Worm (Caenorhabditis elegans) whole organism, young adult: ENCODE data around the gene srx-42.

ENCODE experiments used
- D2030.7 ChIP-seq: fragments of 200-800 bp; sonication (Bioruptor generic); IDR thresholded peaks from 2 replicates; pipeline ENCODE4 v1.3.6; 2022; ENCODE audit warnings: missing genetic modification reagents, missing genetic modification characterization, missing compliant biosample characterization
- F23B12.7 ChIP-seq: sonication (generic microtip); optimal IDR thresholded peaks from 2 replicates; lab custom pipeline; 2017; ENCODE audit warnings: missing genetic modification characterization, mild to moderate bottlenecking, missing compliant biosample characterization, antibody characterized with exemption, moderate library complexity; ENCODE audit not compliant: insufficient read depth
- F33H1.4 ChIP-seq: fragments of 200-800 bp; sonication (Bioruptor generic); IDR thresholded peaks from 2 replicates; pipeline ENCODE4 v1.3.6; 2022; ENCODE audit warnings: missing genetic modification reagents, missing genetic modification characterization, missing compliant biosample characterization
- F55B11.4 ChIP-seq: sonication (generic microtip); optimal IDR thresholded peaks from 2 replicates; lab custom pipeline; 2016; ENCODE audit warnings: missing compliant biosample characterization, missing genetic modification characterization, borderline replicate concordance; ENCODE audit not compliant: insufficient read depth
- F57A8.1 ChIP-seq: fragments of 200-800 bp; sonication (Bioruptor generic); optimal IDR thresholded peaks from 2 replicates; lab custom pipeline; 2018; ENCODE audit warnings: mild to moderate bottlenecking, missing genetic modification characterization, moderate library complexity, missing compliant biosample characterization
- K11D2.4 ChIP-seq: fragments of 200-800 bp; sonication (Bioruptor generic); IDR thresholded peaks from 2 replicates; pipeline ENCODE4 v1.3.6; 2022; ENCODE audit warnings: missing genetic modification reagents, missing genetic modification characterization, missing compliant biosample characterization
- K12H6.12 ChIP-seq: fragments of 200-800 bp; sonication (Bioruptor generic); optimal IDR thresholded peaks from 2 replicates; lab custom pipeline; 2018; ENCODE audit warnings: mild to moderate bottlenecking, missing genetic modification characterization, missing compliant biosample characterization
- T07F8.4 ChIP-seq: sonication (generic microtip); optimal IDR thresholded peaks from 2 replicates; lab custom pipeline; 2016; ENCODE audit warnings: mild to moderate bottlenecking, missing genetic modification characterization, moderate library complexity, missing compliant biosample characterization
- Y56A3A.18 ChIP-seq: fragments of 200-800 bp; sonication (Bioruptor generic); IDR thresholded peaks from 2 replicates; pipeline ENCODE4 v1.3.6; 2022; ENCODE audit warnings: missing genetic modification reagents, missing genetic modification characterization, missing compliant biosample characterization
- ZK185.1 ChIP-seq: sonication (generic microtip); optimal IDR thresholded peaks from 2 replicates; lab custom pipeline; 2016; ENCODE audit warnings: mild to moderate bottlenecking, missing genetic modification characterization, missing compliant biosample characterization; ENCODE audit not compliant: poor library complexity, severe bottlenecking
- aptf-2 ChIP-seq: fragments of 200-800 bp; sonication (Bioruptor generic); conservative IDR thresholded peaks from 2 replicates; pipeline ENCODE4 v1.3.6; 2022; ENCODE audit warnings: missing genetic modification reagents, missing genetic modification characterization, missing compliant biosample characterization
- aptf-3 ChIP-seq: fragments of 200-800 bp; sonication (Bioruptor generic); IDR thresholded peaks from 2 replicates; pipeline ENCODE4 v1.3.6; 2022; ENCODE audit warnings: missing genetic modification characterization, missing compliant biosample characterization
- ceh-40 ChIP-seq: fragments of 200-800 bp; sonication (Bioruptor generic); IDR thresholded peaks from 2 replicates; pipeline ENCODE4 v1.3.6; 2022; ENCODE audit warnings: missing genetic modification characterization, missing compliant biosample characterization
- efl-1 ChIP-seq: fragments of 150-350 bp; optimal IDR thresholded peaks from 2 replicates; lab custom pipeline; 2014; ENCODE audit warnings: missing biosample characterization, missing genetic modification reagents, missing genetic modification characterization
- egl-18 ChIP-seq: fragments of 200-800 bp; sonication (Bioruptor generic); IDR thresholded peaks from 2 replicates; pipeline ENCODE4 v1.3.6; 2022; ENCODE audit warnings: missing genetic modification reagents, missing genetic modification characterization, missing compliant biosample characterization
- egrh-3 ChIP-seq: fragments of 200-800 bp; sonication (Bioruptor generic); IDR thresholded peaks from 2 replicates; pipeline ENCODE4 v1.3.6; 2022; ENCODE audit warnings: missing genetic modification reagents, missing genetic modification characterization, missing compliant biosample characterization
- hlh-26 ChIP-seq: fragments of 200-800 bp; sonication (Bioruptor generic); conservative IDR thresholded peaks from 2 replicates; pipeline ENCODE4 v1.3.6; 2022; ENCODE audit warnings: missing genetic modification reagents, missing genetic modification characterization, missing compliant biosample characterization
- hsf-1 ChIP-seq: fragments of 200-800 bp; sonication (Bioruptor generic); IDR thresholded peaks from 2 replicates; pipeline ENCODE4 v1.3.6; 2022; ENCODE audit warnings: missing genetic modification reagents, missing genetic modification characterization, missing compliant biosample characterization
- lin-35 ChIP-seq, 3 experiments: fragments of 150-350 bp in 2 of 3; sonication (generic microtip) in 1 of 3; optimal IDR thresholded peaks; 2 replicates each; lab custom pipeline; 2014 to 2018; ENCODE audit warnings: missing biosample characterization in 3 of 3, missing genetic modification characterization in 3 of 3, missing genetic modification reagents in 3 of 3
- lin-40 ChIP-seq: sonication (generic microtip); optimal IDR thresholded peaks from 2 replicates; lab custom pipeline; 2016; ENCODE audit warnings: missing genetic modification characterization, mild to moderate bottlenecking, missing compliant biosample characterization, missing genotype, missing genetic modification reagents
- lsl-1 ChIP-seq: fragments of 200-800 bp; sonication (Bioruptor generic); optimal IDR thresholded peaks from 2 replicates; lab custom pipeline; 2018; ENCODE audit warnings: mild to moderate bottlenecking, missing genetic modification characterization, moderate library complexity, missing compliant biosample characterization
- nhr-120 ChIP-seq: fragments of 200-800 bp; sonication (Bioruptor generic); IDR thresholded peaks from 2 replicates; pipeline ENCODE4 v1.3.6; 2022; ENCODE audit warnings: missing genetic modification characterization, missing compliant biosample characterization
- nhr-90 ChIP-seq: sonication (generic microtip); optimal IDR thresholded peaks from 2 replicates; lab custom pipeline; 2016; ENCODE audit warnings: missing genotype, mild to moderate bottlenecking, missing genetic modification characterization, missing compliant biosample characterization
- pbrm-1 ChIP-seq: fragments of 200-800 bp; sonication (Bioruptor generic); IDR thresholded peaks from 2 replicates; pipeline ENCODE4 v1.3.6; 2022; ENCODE audit warnings: missing genetic modification reagents, missing genetic modification characterization, missing compliant biosample characterization
- pha-4 ChIP-seq: fragments of 150-350 bp; sonication (generic microtip); optimal IDR thresholded peaks from 2 replicates; lab custom pipeline; 2014; ENCODE audit warnings: missing biosample characterization, missing genetic modification reagents, missing genetic modification characterization
- rcor-1 ChIP-seq: fragments of 200-800 bp; sonication (Bioruptor generic); IDR thresholded peaks from 2 replicates; pipeline ENCODE4 v1.3.6; 2022; ENCODE audit warnings: missing genetic modification reagents, missing genetic modification characterization, missing compliant biosample characterization
- rec-8 ChIP-seq, 2 experiments: sonication (generic microtip); optimal IDR thresholded peaks; 2 replicates each; lab custom pipeline; 2016; ENCODE audit warnings: mild to moderate bottlenecking in 2 of 2, missing genetic modification characterization in 2 of 2, missing genetic modification reagents in 2 of 2, missing genotype in 2 of 2, missing biosample characterization in 1 of 2, missing compliant biosample characterization in 1 of 2, moderate library complexity in 1 of 2
- repo-1 ChIP-seq: sonication (generic microtip); optimal IDR thresholded peaks from 2 replicates; lab custom pipeline; 2017; ENCODE audit warnings: mild to moderate bottlenecking, missing genetic modification characterization, missing compliant biosample characterization
- unc-62 ChIP-seq: fragments of 150-350 bp; optimal IDR thresholded peaks from 2 replicates; lab custom pipeline; 2014; ENCODE audit warnings: missing biosample characterization, missing genetic modification reagents, missing genetic modification characterization
- xnd-1 ChIP-seq: sonication (generic microtip); optimal IDR thresholded peaks from 2 replicates; lab custom pipeline; 2016; ENCODE audit warnings: missing genotype, missing genetic modification reagents, missing genetic modification characterization, missing compliant biosample characterization
- zim-3 ChIP-seq: sonication (generic microtip); optimal IDR thresholded peaks from 2 replicates; lab custom pipeline; 2017; ENCODE audit warnings: mild to moderate bottlenecking, missing genetic modification characterization, moderate library complexity, missing compliant biosample characterization
- ztf-3 ChIP-seq: fragments of 200-800 bp; sonication (Bioruptor generic); optimal IDR thresholded peaks from 2 replicates; lab custom pipeline; 2018; ENCODE audit warnings: mild to moderate bottlenecking, missing genetic modification characterization, missing compliant biosample characterization

The srx-42 gene

DNA sequence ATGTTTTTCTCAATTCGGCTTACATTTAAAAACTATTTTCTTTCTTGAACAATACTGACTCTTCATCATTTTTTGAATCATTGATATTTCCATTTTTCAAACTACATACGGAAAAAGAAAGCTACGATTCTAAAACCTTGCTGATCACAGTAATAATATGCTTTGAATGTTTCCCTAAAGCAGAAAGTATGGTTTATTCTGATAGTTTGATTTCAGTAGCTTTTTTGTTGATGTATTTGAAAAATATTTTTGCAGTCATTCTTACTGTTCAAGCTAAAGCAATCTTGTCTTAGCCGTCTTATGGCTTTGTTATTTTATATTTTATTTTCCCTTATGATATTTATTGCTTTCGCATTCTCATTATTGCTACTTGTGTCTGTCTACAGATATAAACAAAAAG is 8.7 kb downstream of the srx-42 start, which contains the start of gene srxa-13:
Gene srxa-13 (plus strand): TSS at position 301 of the 400 bp plus-strand sequence.
- TF ChIP-seq nhr-90 = no peak
- no peak for TF ChIP-seq F33H1.4 (GFP tag; lab: Robert Waterston, UW)
- no peak for TF ChIP-seq K11D2.4
- TF ChIP-seq zim-3 (tag; lab: Kevin White, UChicago) = no peak
- TF ChIP-seq egrh-3 (GFP tag; lab: Robert Waterston, UW) = no peak
- no peak for TF ChIP-seq K12H6.12 (tag; lab: Kevin White, UChicago)
- TF ChIP-seq hsf-1 (GFP tag; lab: Robert Waterston, UW) = no peak
- no peak for TF ChIP-seq D2030.7 (GFP tag; lab: Robert Waterston, UW)
- TF ChIP-seq lin-35 (GFP tag; optimal IDR thresholded peaks at IDR 0.05; lab: Kevin White, UChicago) = no peak
- TF ChIP-seq ceh-40 (GFP tag; lab: Robert Waterston, UW) = no peak
- no peak for TF ChIP-seq ZK185.1 (tag; lab: Kevin White, UChicago)

DNA sequence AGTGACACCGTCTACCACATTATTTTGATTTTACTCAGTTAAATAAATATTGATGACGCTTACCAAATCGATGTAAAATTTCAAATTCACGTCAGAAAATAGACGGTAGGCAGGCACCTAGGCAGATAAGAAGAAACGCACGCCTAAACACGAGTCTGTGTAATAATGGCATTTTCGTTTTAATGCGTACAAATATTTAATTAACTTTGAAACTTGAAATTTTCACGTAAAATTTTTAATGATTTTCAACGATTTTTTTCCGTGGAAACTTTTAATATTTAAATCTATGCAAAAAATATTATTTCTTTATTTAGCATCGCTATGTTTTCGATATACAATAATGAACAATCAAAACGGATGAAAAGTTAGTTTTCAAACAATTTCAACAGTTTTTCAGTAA is 10.4 kb downstream of the srx-42 start, which contains the start of gene C06B3.16:
Gene C06B3.16 (plus strand): TSS at position 301 of the 400 bp plus-strand sequence.
- TF ChIP-seq unc-62 (GFP tag; lab: Kevin White, UChicago) (no peak), efl-1 (no peak), Y56A3A.18 (GFP tag; lab: Robert Waterston, UW) (no peak), K12H6.12 (tag; lab: Kevin White, UChicago) (no peak), pbrm-1 (GFP tag; lab: Robert Waterston, UW) (no peak), xnd-1 (tag; lab: Kevin White, UChicago) (no peak), D2030.7 (GFP tag; lab: Robert Waterston, UW) (no peak), egrh-3 (GFP tag; lab: Robert Waterston, UW) (no peak), F55B11.4 (tag; lab: Kevin White, UChicago) (no peak), egl-18 (GFP tag; lab: Robert Waterston, UW) (no peak), T07F8.4 (no peak), repo-1 (tag; lab: Kevin White, UChicago) (no peak), ztf-3 (GFP tag; lab: Kevin White, UChicago) (no peak), lin-40 (tag; lab: Kevin White, UChicago) (no peak), F23B12.7 (no peak)

DNA sequence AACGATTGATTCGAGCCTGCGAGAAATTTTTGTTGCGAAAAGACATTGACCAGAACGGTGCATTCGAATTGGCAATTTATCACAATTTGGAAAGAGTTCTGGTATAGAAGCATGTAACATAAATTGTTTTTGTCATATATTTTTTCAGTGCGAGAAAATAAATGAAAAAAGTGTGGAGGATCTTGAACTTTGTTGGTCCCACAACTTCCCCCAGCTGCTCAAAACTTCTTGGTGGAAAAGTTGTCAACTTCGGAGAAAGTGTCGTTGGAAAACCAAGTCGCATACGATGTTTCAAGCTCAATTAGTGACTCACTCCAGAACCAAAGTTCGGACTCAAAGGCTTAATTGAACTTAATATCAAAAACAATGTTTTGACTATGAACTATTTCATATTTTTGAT is 11.1 kb downstream of the srx-42 start:
- TF ChIP-seq T07F8.4 (no peak), rcor-1 (GFP tag; lab: Robert Waterston, UW) (no peak), F57A8.1 (GFP tag; lab: Kevin White, UChicago) (no peak), K11D2.4 (no peak), nhr-120 (no peak), hlh-26 (no peak)

DNA sequence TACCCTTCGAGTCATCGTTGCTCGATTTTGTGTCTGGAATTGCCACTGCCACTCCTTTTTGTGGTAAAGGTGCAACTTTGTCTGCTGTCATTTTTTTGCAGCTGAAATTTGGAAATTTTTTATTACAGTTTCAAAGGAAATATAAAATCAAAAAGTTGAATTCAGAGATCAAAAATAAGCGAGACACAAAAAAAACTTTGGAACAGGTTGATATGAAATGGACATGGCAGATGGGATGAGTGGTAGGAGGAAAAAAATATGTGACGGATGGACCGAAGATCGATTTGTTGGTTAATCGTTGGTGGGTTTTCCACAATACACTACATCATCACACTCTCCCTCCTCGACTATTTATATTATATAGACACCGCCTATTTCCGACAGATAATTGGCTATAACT is 13.7 kb downstream of the srx-42 start, which contains the start of gene R10D12.1:
Gene R10D12.1 (minus strand): TSS at position 101 of the 400 bp plus-strand sequence.
- no peak for TF ChIP-seq rec-8 (tag; optimal IDR thresholded peaks at IDR 0.05; lab: Kevin White, UChicago)
- TF ChIP-seq aptf-2 (GFP tag; lab: Robert Waterston, UW) = no peak
- no peak for TF ChIP-seq pha-4 (tag; lab: Kevin White, UChicago)
- TF ChIP-seq aptf-3 (GFP tag; lab: Robert Waterston, UW) = no peak
- TF ChIP-seq Y56A3A.18 (GFP tag; lab: Robert Waterston, UW) = no peak
- TF ChIP-seq hlh-26 = no peak
- no peak for TF ChIP-seq lsl-1 (GFP tag; lab: Kevin White, UChicago)
- TF ChIP-seq K12H6.12 (tag; lab: Kevin White, UChicago) = no peak
- TF ChIP-seq, all 124 proteins: peak for 0
